Worm (Caenorhabditis elegans): ENCODE data around the gene tceb-3.

- TF ChIP-seq unc-62 (GFP tag; optimal IDR thresholded peaks at IDR 0.05), result no peak
- no peak for TF ChIP-seq nhr-77 (tag; optimal IDR thresholded peaks at IDR 0.05)
- TF ChIP-seq nhr-76 (tag; optimal IDR thresholded peaks at IDR 0.05), result no peak
- no peak for TF ChIP-seq pha-4 (tag; optimal IDR thresholded peaks at IDR 0.05)
- TF ChIP-seq lsy-12 (tag; optimal IDR thresholded peaks at IDR 0.05), result no peak
- no peak for TF ChIP-seq ztf-11 (tag; optimal IDR thresholded peaks at IDR 0.05)
- TF ChIP-seq elt-2 (tag; optimal IDR thresholded peaks at IDR 0.05), result no peak
- no peak for TF ChIP-seq ztf-4 (tag; optimal IDR thresholded peaks at IDR 0.05)
- TF ChIP-seq tbx-2 (tag; optimal IDR thresholded peaks at IDR 0.05), result no peak
Measured at ce11 chrII:10959676-10960075, 12.5 kb upstream of the tceb-3 start.
